Worm (Caenorhabditis elegans): ENCODE data around the gene pigq-1.

ce11 chrIV:11146962-11147470 is at the start of gene pigq-1:
- TF ChIP-seq ama-1 (optimal IDR thresholded peaks at IDR 0.05) (no peak), F13C5.2 (tag; optimal IDR thresholded peaks at IDR 0.05) (no peak), B0310.2 (tag; optimal IDR thresholded peaks at IDR 0.05) (no peak), tbx-11 (GFP tag; IDR thresholded peaks at IDR 0.05) (no peak), pes-1 (GFP tag; IDR thresholded peaks at IDR 0.05) (no peak), hnd-1 (tag; optimal IDR thresholded peaks at IDR 0.05) (no peak)

Data from whole organism, early embryonic.